Fruit fly (Drosophila melanogaster): Measurements from ENCODE around the gene CG4669.

The CG4669 gene

dm6 chr3L:5248863-5249262 lies 14.6 kb downstream of the CG4669 start (continued):
- TF ChIP-seq Bteb2 (GFP tag; optimal IDR thresholded peaks at IDR 0.05) (no peak), CG3726 (GFP tag; IDR thresholded peaks at IDR 0.05) (no peak), danr (GFP tag; IDR thresholded peaks at IDR 0.05) (no peak), stc (GFP tag; IDR thresholded peaks at IDR 0.05) (no peak), MBD-R2 (GFP tag; IDR thresholded peaks at IDR 0.05) (no peak), CG12219 (GFP tag; optimal IDR thresholded peaks at IDR 0.05) (peak; percentile 26), Ssrp (tag; optimal IDR thresholded peaks at IDR 0.05) (peak; percentile 48), kni (GFP tag; optimal IDR thresholded peaks at IDR 0.05) (peak; percentile 4), CG34422 (GFP tag; IDR thresholded peaks at IDR 0.05) (0 out of 3 replicates have a peak, but pooled peaks have one; percentile 46), CG10543 (GFP tag; optimal IDR thresholded peaks at IDR 0.05) (no peak), prd (optimal IDR thresholded peaks at IDR 0.05) (no peak), prd (GFP tag; IDR thresholded peaks at IDR 0.05) (peak; percentile 57; the same call in 1 of the 3 replicates), h (optimal IDR thresholded peaks at IDR 0.05) (no peak), CG15479 (GFP tag; optimal IDR thresholded peaks at IDR 0.05) (no peak), CG12299 (tag; optimal IDR thresholded peaks at IDR 0.05) (no peak), ATbp (GFP tag; optimal IDR thresholded peaks at IDR 0.05) (peak; percentile 45), Nf-YA (GFP tag; IDR thresholded peaks at IDR 0.05) (peak; percentile 69), rib (GFP tag; IDR thresholded peaks at IDR 0.05) (no peak), CG9437 (GFP tag; optimal IDR thresholded peaks at IDR 0.05) (peak; percentile 52), CG12104 (GFP tag; optimal IDR thresholded peaks at IDR 0.05) (no peak), CG8478 (optimal IDR thresholded peaks at IDR 0.05) (no peak), Abd-B (GFP tag; optimal IDR thresholded peaks at IDR 0.05) (peak; percentile 4), otp (GFP tag; IDR thresholded peaks at IDR 0.05) (no peak), ash1 (GFP tag; optimal IDR thresholded peaks at IDR 0.05) (no peak), scrt (GFP tag; optimal IDR thresholded peaks at IDR 0.05) (no peak), CG17361 (GFP tag; IDR thresholded peaks at IDR 0.05) (no peak), nerfin-2 (GFP tag; IDR thresholded peaks at IDR 0.05; ENCODE audit: partially characterized antibody) (no peak), D (optimal IDR thresholded peaks at IDR 0.05) (no peak), D (GFP tag; optimal IDR thresholded peaks at IDR 0.05) (peak; percentile 67), CG4820 (GFP tag; optimal IDR thresholded peaks at IDR 0.05) (peak; percentile 26), grn (GFP tag; optimal IDR thresholded peaks at IDR 0.05) (no peak), CG17568 (GFP tag; optimal IDR thresholded peaks at IDR 0.05) (no peak), CkIIα-i1 (GFP tag; IDR thresholded peaks at IDR 0.05) (no peak), vnd (GFP tag; IDR thresholded peaks at IDR 0.05; ENCODE audit: partially characterized antibody) (no peak), lmd (GFP tag; IDR thresholded peaks at IDR 0.05) (peak; percentile 31; the same call in 1 of the 2 replicates), CG9215 (GFP tag; IDR thresholded peaks at IDR 0.05) (no peak), Vsx1 (GFP tag; optimal IDR thresholded peaks at IDR 0.05) (no peak), CG13123 (GFP tag; optimal IDR thresholded peaks at IDR 0.05) (no peak), gt (GFP tag; IDR thresholded peaks at IDR 0.05) (0 out of 2 replicates have a peak, but pooled peaks have one; percentile 24), ac (GFP tag; optimal IDR thresholded peaks at IDR 0.05) (no peak), CrebB (tag; optimal IDR thresholded peaks at IDR 0.05) (no peak), gfzf (GFP tag; optimal IDR thresholded peaks at IDR 0.05) (no peak), fd64A (GFP tag; optimal IDR thresholded peaks at IDR 0.05) (peak; percentile 39), CG31365 (tag; optimal IDR thresholded peaks at IDR 0.05) (no peak), klu (GFP tag; IDR thresholded peaks at IDR 0.05) (0 out of 2 replicates have a peak, but pooled peaks have one; percentile 17), TFAM (GFP tag; optimal IDR thresholded peaks at IDR 0.05) (no peak), CG2712 (tag; optimal IDR thresholded peaks at IDR 0.05) (peak; percentile 38), sna (GFP tag; IDR thresholded peaks at IDR 0.05; ENCODE audit: partially characterized antibody) (no peak), ftz-f1 (GFP tag; optimal IDR thresholded peaks at IDR 0.05) (no peak), CG13287 (GFP tag; IDR thresholded peaks at IDR 0.05; ENCODE audit: partially characterized antibody) (no peak), CG3838 (GFP tag; optimal IDR thresholded peaks at IDR 0.05) (no peak), stwl (tag; optimal IDR thresholded peaks at IDR 0.05) (no peak)

All from whole organism, embryonic.